Fruit fly (Drosophila melanogaster) whole organism, embryonic: ENCODE results near the gene cwo.
A peak's percentile ranks its signal among the peaks of the same experiment; 100 is the strongest.

Experiments used
- ATbp ChIP-seq: fragments of 200-800 bp; sonication (Bioruptor generic); optimal IDR thresholded peaks from 2 replicates; lab custom pipeline; 2017; ENCODE audit warnings: missing biosample characterization, mild to moderate bottlenecking, missing genetic modification characterization, missing genetic modification reagents
- CG10565 ChIP-seq: fragments of 200-800 bp; sonication (Bioruptor generic); optimal IDR thresholded peaks from 3 replicates; lab custom pipeline; 2016; ENCODE audit warnings: missing biosample characterization, mild to moderate bottlenecking, missing genetic modification characterization
- CG11695 ChIP-seq: fragments of 200-800 bp; sonication (Bioruptor generic); IDR thresholded peaks from 3 replicates; pipeline ENCODE4 v1.3.6; 2022; ENCODE audit warnings: missing biosample characterization, missing genetic modification characterization
- CG12744 ChIP-seq: fragments of 200-800 bp; sonication (Bioruptor generic); optimal IDR thresholded peaks from 2 replicates; lab custom pipeline; 2016; ENCODE audit warnings: missing biosample characterization, missing genetic modification characterization
- CG13123 ChIP-seq: fragments of 200-800 bp; sonication (Bioruptor generic); optimal IDR thresholded peaks from 2 replicates; lab custom pipeline; 2016; ENCODE audit warnings: missing biosample characterization, missing genetic modification characterization
- CG13624 ChIP-seq: fragments of 200-800 bp; sonication (Bioruptor generic); optimal IDR thresholded peaks from 2 replicates; lab custom pipeline; 2016; ENCODE audit warnings: missing biosample characterization, missing genetic modification characterization
- CG1832 ChIP-seq: fragments of 200-800 bp; sonication (Bioruptor generic); optimal IDR thresholded peaks from 2 replicates; lab custom pipeline; 2017; ENCODE audit warnings: missing biosample characterization, mild to moderate bottlenecking, missing genetic modification characterization, inconsistent platforms
- CG2889 ChIP-seq: fragments of 200-800 bp; sonication (Bioruptor generic); IDR thresholded peaks from 3 replicates; pipeline ENCODE4 v1.3.6; 2022; ENCODE audit warnings: missing biosample characterization, missing genetic modification characterization
- CG30403 ChIP-seq: fragments of 200-800 bp; sonication (Bioruptor generic); optimal IDR thresholded peaks from 3 replicates; lab custom pipeline; 2016; ENCODE audit warnings: missing biosample characterization, missing genetic modification characterization
- CG3726 ChIP-seq: fragments of 200-800 bp; sonication (Bioruptor generic); IDR thresholded peaks from 3 replicates; pipeline ENCODE4, ENCODE4 v1.3.6; 2022; ENCODE audit warnings: missing biosample characterization, missing genetic modification characterization
- CG4404 ChIP-seq: fragments of 200-800 bp; sonication (Bioruptor generic); IDR thresholded peaks from 2 replicates; pipeline ENCODE4 v1.3.6; 2022; ENCODE audit warnings: missing biosample characterization, missing genetic modification characterization
- CG4730 ChIP-seq: fragments of 200-800 bp; sonication (Bioruptor generic); IDR thresholded peaks from 2 replicates; pipeline ENCODE4 v1.3.6; 2022; ENCODE audit warnings: missing biosample characterization, missing genetic modification characterization
- CG4854 ChIP-seq: fragments of 200-800 bp; sonication (Bioruptor generic); optimal IDR thresholded peaks from 2 replicates; lab custom pipeline; 2016; ENCODE audit warnings: missing biosample characterization, missing genetic modification characterization, inconsistent platforms
- CG5245 ChIP-seq: fragments of 200-800 bp; sonication (Bioruptor generic); optimal IDR thresholded peaks from 3 replicates; lab custom pipeline; 2016; ENCODE audit warnings: missing biosample characterization, missing genetic modification characterization
- CG6254 ChIP-seq: fragments of 200-800 bp; sonication (Bioruptor generic); optimal IDR thresholded peaks from 3 replicates; lab custom pipeline; 2017; ENCODE audit warnings: mild to moderate bottlenecking, missing biosample characterization, missing genetic modification reagents, missing genetic modification characterization
- CG7928 ChIP-seq: fragments of 200-800 bp; sonication (Bioruptor generic); optimal IDR thresholded peaks from 2 replicates; lab custom pipeline; 2017; ENCODE audit warnings: missing biosample characterization, mild to moderate bottlenecking, missing genetic modification characterization
- CG9609 ChIP-seq: fragments of 200-800 bp; sonication (Bioruptor generic); optimal IDR thresholded peaks from 3 replicates; lab custom pipeline; 2016; ENCODE audit warnings: missing biosample characterization, missing genetic modification characterization
- Dbx ChIP-seq: fragments of 200-800 bp; sonication (Bioruptor generic); IDR thresholded peaks from 3 replicates; pipeline ENCODE4 v1.3.6; 2022; ENCODE audit warnings: missing biosample characterization, missing genetic modification characterization
- Doc3 ChIP-seq: fragments of 200-800 bp; sonication (Bioruptor generic); IDR thresholded peaks from 3 replicates; pipeline ENCODE4 v1.3.6; 2022; ENCODE audit warnings: missing biosample characterization, missing genetic modification characterization; ENCODE audit not compliant: partially characterized antibody
- Dref ChIP-seq: fragments of 200-800 bp; sonication (Bioruptor generic); IDR thresholded peaks from 2 replicates; pipeline ENCODE4 v1.3.6; 2022; ENCODE audit warnings: missing biosample characterization, missing genetic modification characterization
- ERR ChIP-seq: fragments of 200-800 bp; sonication (Bioruptor generic); optimal IDR thresholded peaks from 2 replicates; lab custom pipeline; 2016; ENCODE audit warnings: missing biosample characterization, missing genetic modification characterization
- H2.0 ChIP-seq: fragments of 200-800 bp; sonication (Bioruptor generic); IDR thresholded peaks from 2 replicates; pipeline ENCODE4 v1.3.6; 2022; ENCODE audit warnings: missing biosample characterization, missing genetic modification characterization
- HmgD ChIP-seq: fragments of 200-800 bp; sonication (Bioruptor generic); optimal IDR thresholded peaks from 3 replicates; lab custom pipeline; 2016; ENCODE audit warnings: missing biosample characterization, missing genetic modification characterization
- Mad ChIP-seq: fragments of 200-800 bp; sonication (Bioruptor generic); optimal IDR thresholded peaks from 2 replicates; lab custom pipeline; 2016; ENCODE audit warnings: missing biosample characterization, missing genetic modification characterization
- Med ChIP-seq: fragments of 200-800 bp; sonication (Bioruptor generic); peaks from one replicate; lab custom pipeline; 2016; ENCODE audit warnings: missing biosample characterization, missing genetic modification characterization, mild to moderate bottlenecking, inconsistent platforms, moderate library complexity
- NC2β ChIP-seq: fragments of 200-800 bp; sonication (Bioruptor generic); optimal IDR thresholded peaks from 2 replicates; lab custom pipeline; 2016; ENCODE audit warnings: missing biosample characterization, missing genetic modification characterization
- Rfx ChIP-seq: fragments of 200-800 bp; sonication (Bioruptor generic); IDR thresholded peaks from 2 replicates; pipeline ENCODE4 v1.3.6; 2022; ENCODE audit warnings: missing biosample characterization, missing genetic modification characterization
- amos ChIP-seq: fragments of 200-800 bp; sonication (Bioruptor generic); IDR thresholded peaks from 2 replicates; pipeline ENCODE4 v1.3.6; 2022; ENCODE audit warnings: missing biosample characterization, missing genetic modification characterization; ENCODE audit not compliant: partially characterized antibody
- bbx ChIP-seq: fragments of 200-800 bp; sonication (Bioruptor generic); IDR thresholded peaks from 2 replicates; pipeline ENCODE4 v1.3.6; 2022; ENCODE audit warnings: missing biosample characterization, missing genetic modification characterization; ENCODE audit not compliant: partially characterized antibody
- dpn ChIP-seq, 2 experiments: fragments of 200-800 bp; sonication (Bioruptor generic); optimal IDR thresholded peaks; 3 replicates each; lab custom pipeline; 2016; ENCODE audit warnings: missing biosample characterization in 2 of 2, missing genetic modification characterization in 2 of 2
- grn ChIP-seq: fragments of 200-800 bp; sonication (Bioruptor generic); optimal IDR thresholded peaks from 3 replicates; lab custom pipeline; 2017; ENCODE audit warnings: missing biosample characterization, missing genetic modification characterization
- gt ChIP-seq: fragments of 200-800 bp; sonication (Bioruptor generic); IDR thresholded peaks from 2 replicates; pipeline ENCODE4 v1.3.6; 2022; ENCODE audit warnings: missing biosample characterization, missing genetic modification characterization
- hkb ChIP-seq, 2 experiments: fragments of 200-800 bp in 1 of 2; fragments of >200 bp in 1 of 2; sonication (Bioruptor generic) in 1 of 2; IDR thresholded peaks in 1 of 2; optimal IDR thresholded peaks in 1 of 2; 2 replicates each; pipeline versions ENCODE4 v1.3.6 to Lab custom; 2017 to 2022; ENCODE audit warnings: missing biosample characterization in 1 of 2, missing genetic modification characterization in 1 of 2
- klu ChIP-seq: fragments of 200-800 bp; sonication (Bioruptor generic); IDR thresholded peaks from 2 replicates; pipeline ENCODE4 v1.3.6; 2022; ENCODE audit warnings: missing biosample characterization, missing genetic modification characterization
- lilli ChIP-seq: fragments of 200-800 bp; sonication (Bioruptor generic); optimal IDR thresholded peaks from 3 replicates; lab custom pipeline; 2016; ENCODE audit warnings: missing biosample characterization, missing genetic modification characterization
- lov ChIP-seq, 2 experiments: fragments of 200-800 bp in 1 of 2; fragments of >200 bp in 1 of 2; sonication (Bioruptor generic) in 1 of 2; IDR thresholded peaks in 1 of 2; optimal IDR thresholded peaks in 1 of 2; 2 replicates in 1 of 2; 3 replicates in 1 of 2; pipeline versions ENCODE4 v1.3.6 to Lab custom; 2017 to 2022; ENCODE audit warnings: missing biosample characterization in 1 of 2, missing genetic modification characterization in 1 of 2
- mam ChIP-seq: fragments of 200-800 bp; sonication (Bioruptor generic); optimal IDR thresholded peaks from 3 replicates; lab custom pipeline; 2016; ENCODE audit warnings: missing biosample characterization, missing genetic modification characterization
- row ChIP-seq: fragments of 200-800 bp; sonication (Bioruptor generic); IDR thresholded peaks from 3 replicates; pipeline ENCODE4 v1.3.6; 2022; ENCODE audit warnings: missing biosample characterization, missing genetic modification characterization
- run ChIP-seq: fragments of 200-800 bp; sonication (Bioruptor generic); optimal IDR thresholded peaks from 3 replicates; lab custom pipeline; 2018; ENCODE audit warnings: missing biosample characterization, mild to moderate bottlenecking, missing genetic modification characterization
- slbo ChIP-seq: fragments of 200-800 bp; sonication (Bioruptor generic); IDR thresholded peaks from 2 replicates; pipeline ENCODE4 v1.3.6; 2022; ENCODE audit warnings: missing biosample characterization, missing genetic modification characterization
- slp2 ChIP-seq: fragments of 200-800 bp; sonication (Bioruptor generic); optimal IDR thresholded peaks from 2 replicates; lab custom pipeline; 2016; ENCODE audit warnings: missing biosample characterization, missing genetic modification characterization
- tgo ChIP-seq: fragments of 200-800 bp; sonication (Bioruptor generic); IDR thresholded peaks from 3 replicates; pipeline ENCODE4 v1.3.6; 2022; ENCODE audit warnings: missing biosample characterization, missing genetic modification characterization
- tio ChIP-seq: fragments of 200-800 bp; sonication (Bioruptor generic); optimal IDR thresholded peaks from 2 replicates; lab custom pipeline; 2017; ENCODE audit warnings: missing biosample characterization, missing genetic modification characterization, inconsistent platforms
- trem ChIP-seq: fragments of 200-800 bp; optimal IDR thresholded peaks from 3 replicates; lab custom pipeline; 2019; ENCODE audit warnings: missing biosample characterization, mild to moderate bottlenecking, missing genetic modification characterization, moderate library complexity
- tup ChIP-seq: fragments of 200-800 bp; sonication (Bioruptor generic); optimal IDR thresholded peaks from 2 replicates; lab custom pipeline; 2016; ENCODE audit warnings: missing biosample characterization, mild to moderate bottlenecking, missing genetic modification characterization, moderate library complexity

Gene cwo

dm6 chr3R:10411752-10412549 lies 23.9 kb downstream of the cwo start (continued):
- TF ChIP-seq slbo (GFP tag; lab: Robert Waterston, UW) (peak; percentile 60; the same call in 1 of the 2 replicates), CG3726 (GFP tag; lab: Robert Waterston, UW) (no peak), CG4404 (GFP tag; lab: Robert Waterston, UW) (peak; percentile 42; the same call in 1 of the 2 replicates)

- TF ChIP-seq CG30403 (GFP tag; lab: Kevin White, UChicago), result no peak
- TF ChIP-seq row, result peak; percentile 37; the same call in 1 of the 3 replicates
- no peak for TF ChIP-seq CG6254 (GFP tag; lab: Kevin White, UChicago)
- peak; percentile 95 for TF ChIP-seq bbx (GFP tag; lab: Robert Waterston, UW)
- TF ChIP-seq Rfx (GFP tag; lab: Robert Waterston, UW), result peak; percentile 49
- no peak for TF ChIP-seq CG11695 (GFP tag; lab: Robert Waterston, UW)
- no peak for TF ChIP-seq CG10565 (GFP tag; lab: Kevin White, UChicago)
- no peak for TF ChIP-seq gt (GFP tag; lab: Robert Waterston, UW)
- TF ChIP-seq trem (tag; lab: Kevin White, UChicago), result peak; percentile 47
- TF ChIP-seq dpn (GFP tag; optimal IDR thresholded peaks at IDR 0.05; lab: Kevin White, UChicago), result no peak
- no peak for TF ChIP-seq hkb (optimal IDR thresholded peaks at IDR 0.05; lab: Kevin White, UChicago)
- no peak for TF ChIP-seq hkb (GFP tag; IDR thresholded peaks at IDR 0.05; lab: Robert Waterston, UW)
- no peak for TF ChIP-seq NC2β (GFP tag; lab: Kevin White, UChicago)
- no peak for TF ChIP-seq CG5245
- TF ChIP-seq ERR (GFP tag; lab: Kevin White, UChicago), result no peak
- TF ChIP-seq CG12744, result no peak
- TF ChIP-seq Dref (GFP tag; lab: Robert Waterston, UW), result peak; percentile 88
- TF ChIP-seq slp2, result no peak
- TF ChIP-seq Dbx (GFP tag; lab: Robert Waterston, UW), result no peak
- TF ChIP-seq CG4854 (GFP tag; lab: Kevin White, UChicago), result no peak
- no peak for TF ChIP-seq mam
- TF ChIP-seq CG13624 (GFP tag; lab: Kevin White, UChicago), result no peak
- no peak for TF ChIP-seq run (tag; lab: Kevin White, UChicago)
- TF ChIP-seq CG4730, result no peak
- TF ChIP-seq grn, result no peak
- no peak for TF ChIP-seq CG7928 (GFP tag; lab: Kevin White, UChicago)
- TF ChIP-seq CG2889, result no peak
- TF ChIP-seq klu (GFP tag; lab: Robert Waterston, UW), result no peak
- no peak for TF ChIP-seq HmgD
- peak; percentile 83 for TF ChIP-seq amos (GFP tag; lab: Robert Waterston, UW)
- no peak for TF ChIP-seq tup (GFP tag; lab: Kevin White, UChicago)
- TF ChIP-seq ATbp (GFP tag; lab: Kevin White, UChicago), result no peak
- TF ChIP-seq tio, result no peak
- no peak for TF ChIP-seq CG9609 (GFP tag; lab: Kevin White, UChicago)
- TF ChIP-seq Mad (GFP tag; lab: Kevin White, UChicago), result no peak
- peak; percentile 73 for TF ChIP-seq Doc3
- peak; percentile 70 for TF ChIP-seq Med (GFP tag; lab: Kevin White, UChicago)
- TF ChIP-seq CG13123 (GFP tag; lab: Kevin White, UChicago), result no peak
- TF ChIP-seq lilli (GFP tag; lab: Kevin White, UChicago), result peak; percentile 21
- TF ChIP-seq tgo, result no peak
- TF ChIP-seq CG1832, result no peak
- TF ChIP-seq H2.0 (GFP tag; lab: Robert Waterston, UW), result no peak
- TF ChIP-seq lov (optimal IDR thresholded peaks at IDR 0.05; lab: Kevin White, UChicago), result no peak
- no peak for TF ChIP-seq lov (GFP tag; IDR thresholded peaks at IDR 0.05; lab: Robert Waterston, UW)
These were observed 24.7 kb downstream of the cwo start, which contains the start of the genes Irp-1B and Rrp46 for dm6 chr3R:10412550-10413459. TSS of gene Irp-1B (minus strand) at chr3R:10412869. TSS of gene Rrp46 (plus strand) at chr3R:10413301.
